Worm (Caenorhabditis elegans) whole organism, early embryonic: ENCODE results near the gene F55C10.4.

Experiments used
- B0310.2 ChIP-seq: sonication (generic microtip); optimal IDR thresholded peaks from 2 replicates; lab custom pipeline; 2016; ENCODE audit warnings: mild to moderate bottlenecking, missing genetic modification characterization, missing compliant biosample characterization
- ama-1 ChIP-seq: fragments of 150-350 bp; optimal IDR thresholded peaks from 2 replicates; lab custom pipeline; 2014
- ceh-36 ChIP-seq: sonication (generic microtip); optimal IDR thresholded peaks from 2 replicates; lab custom pipeline; 2016; ENCODE audit warnings: missing genetic modification characterization, inconsistent platforms, missing compliant biosample characterization
- flt-1 ChIP-seq: fragments of 200-800 bp; sonication (Bioruptor generic); IDR thresholded peaks from 2 replicates; pipeline ENCODE4 v1.3.6; 2022; ENCODE audit warnings: missing genetic modification characterization, missing compliant biosample characterization
- pes-1 ChIP-seq: fragments of 200-800 bp; sonication (Bioruptor generic); IDR thresholded peaks from 2 replicates; pipeline ENCODE4 v1.3.6; 2022; ENCODE audit warnings: missing genetic modification reagents, missing genetic modification characterization, missing compliant biosample characterization
- sea-1 ChIP-seq: fragments of 200-800 bp; sonication (Bioruptor generic); conservative IDR thresholded peaks from 2 replicates; pipeline ENCODE4 v1.3.6; 2022; ENCODE audit warnings: missing genetic modification characterization, missing compliant biosample characterization
- tbx-37 ChIP-seq: fragments of 200-800 bp; sonication (Bioruptor generic); conservative IDR thresholded peaks from 2 replicates; pipeline ENCODE4 v1.3.6; 2022; ENCODE audit warnings: missing genetic modification reagents, missing genetic modification characterization, missing compliant biosample characterization

- no peak for TF ChIP-seq ama-1
- no peak for TF ChIP-seq tbx-37
- no peak for TF ChIP-seq B0310.2 (tag; lab: Kevin White, UChicago)
- TF ChIP-seq flt-1 (GFP tag; lab: Robert Waterston, UW): no peak
- no peak for TF ChIP-seq sea-1 (GFP tag; lab: Robert Waterston, UW)
- TF ChIP-seq pes-1: no peak
- no peak for TF ChIP-seq ceh-36 (tag; lab: Kevin White, UChicago)
These were observed 11.3 kb upstream of the F55C10.4 start, which contains the start of gene cnb-1 for ce11 chrV:11375150-11375792.
